Fruit fly (Drosophila melanogaster) Kc167 (cell line): ENCODE measurements around the gene gry.

ENCODE experiments used
- Myc ChIP-seq: fragments of >200 bp; optimal IDR thresholded peaks from 2 replicates; lab custom pipeline; 2017; ENCODE audit warnings: missing external identifiers
- Sin3A ChIP-seq: fragments of >200 bp; optimal IDR thresholded peaks from 2 replicates; lab custom pipeline; 2018; ENCODE audit warnings: missing external identifiers

- TF ChIP-seq Sin3A (lab: Kevin White, UChicago), result no peak
- TF ChIP-seq Myc, result no peak
Observed at dm6 chr3L:3248714-3249663, 50.1 kb downstream of the gry start.
